Fruit fly (Drosophila melanogaster) whole organism, adult: ENCODE data around the gene trr.
A peak's percentile ranks its signal among the peaks of the same experiment; 100 is the strongest.

Experiments
- CG11617 ChIP-seq: fragments of 200-800 bp; sonication (Bioruptor generic); optimal IDR thresholded peaks from 2 replicates; lab custom pipeline; 2017; ENCODE audit warnings: mild to moderate bottlenecking, missing biosample characterization, missing genetic modification reagents, missing genetic modification characterization
- CG1620 ChIP-seq: fragments of 200-800 bp; sonication (Bioruptor generic); optimal IDR thresholded peaks from 2 replicates; lab custom pipeline; 2016; ENCODE audit warnings: missing biosample characterization, missing genetic modification characterization
- CG33017 ChIP-seq: fragments of 200-800 bp; sonication (Bioruptor generic); optimal IDR thresholded peaks from 2 replicates; lab custom pipeline; 2018; ENCODE audit warnings: missing biosample characterization, mild to moderate bottlenecking, missing genetic modification characterization, moderate library complexity
- CG5204 ChIP-seq: fragments of 200-800 bp; sonication (Bioruptor generic); optimal IDR thresholded peaks from 2 replicates; lab custom pipeline; 2016; ENCODE audit warnings: missing biosample characterization, missing genetic modification characterization
- CG7045 ChIP-seq: fragments of 200-800 bp; sonication (Bioruptor generic); optimal IDR thresholded peaks from 2 replicates; lab custom pipeline; 2017; ENCODE audit warnings: missing biosample characterization, mild to moderate bottlenecking, missing genetic modification characterization
- CG7101 ChIP-seq: fragments of 200-800 bp; sonication (Bioruptor generic); optimal IDR thresholded peaks from 2 replicates; lab custom pipeline; 2018; ENCODE audit warnings: missing biosample characterization, mild to moderate bottlenecking, missing genetic modification characterization, moderate library complexity
- Crg-1 ChIP-seq: fragments of 200-800 bp; sonication (Bioruptor generic); optimal IDR thresholded peaks from 2 replicates; lab custom pipeline; 2016; ENCODE audit warnings: missing biosample characterization, missing genetic modification characterization
- cic ChIP-seq: fragments of 200-800 bp; sonication (Bioruptor generic); optimal IDR thresholded peaks from 2 replicates; lab custom pipeline; 2017; ENCODE audit warnings: missing biosample characterization, mild to moderate bottlenecking, missing genetic modification characterization, moderate library complexity
- cnc ChIP-seq, 2 experiments: fragments of >200 bp; optimal IDR thresholded peaks; 2 replicates each; lab custom pipeline; 2017
- kay ChIP-seq: fragments of 200-800 bp; sonication (Bioruptor generic); peaks from one replicate; lab custom pipeline; 2016; ENCODE audit warnings: missing biosample characterization, missing genetic modification characterization, borderline replicate concordance
- ovo ChIP-seq: fragments of 200-800 bp; sonication (Bioruptor generic); optimal IDR thresholded peaks from 2 replicates; lab custom pipeline; 2016; ENCODE audit warnings: missing biosample characterization, missing genetic modification characterization
- pad ChIP-seq: fragments of 200-800 bp; sonication (Bioruptor generic); optimal IDR thresholded peaks from 3 replicates; lab custom pipeline; 2017; ENCODE audit warnings: missing biosample characterization, missing genetic modification characterization, mild to moderate bottlenecking, moderate library complexity, missing genetic modification reagents
- toe ChIP-seq: fragments of 200-800 bp; sonication (Bioruptor generic); optimal IDR thresholded peaks from 2 replicates; lab custom pipeline; 2016; ENCODE audit warnings: missing biosample characterization, missing genetic modification characterization

- TF ChIP-seq CG11617 (peak; percentile 88), CG7045 (GFP tag; lab: Kevin White, UChicago) (peak; percentile 53), ovo (GFP tag; lab: Kevin White, UChicago) (peak; percentile 88), toe (no peak), cnc (optimal IDR thresholded peaks at IDR 0.05; lab: Kevin White, UChicago) (no peak), kay (GFP tag; lab: Kevin White, UChicago) (no peak), CG1620 (peak; percentile 94), Crg-1 (GFP tag; lab: Kevin White, UChicago) (peak; percentile 96), cic (peak; percentile 35), CG33017 (tag; lab: Kevin White, UChicago) (peak; percentile 61), pad (GFP tag; lab: Kevin White, UChicago) (peak; percentile 82), CG7101 (tag; lab: Kevin White, UChicago) (peak; percentile 86), CG5204 (GFP tag; lab: Kevin White, UChicago) (no peak)
Observed at dm6 chrX:1861620-1862184, 28.0 kb downstream of the trr start, which contains the start of gene deltaCOP.
